Worm (Caenorhabditis elegans): Measurements from ENCODE around the gene ZK652.8.

DNA sequence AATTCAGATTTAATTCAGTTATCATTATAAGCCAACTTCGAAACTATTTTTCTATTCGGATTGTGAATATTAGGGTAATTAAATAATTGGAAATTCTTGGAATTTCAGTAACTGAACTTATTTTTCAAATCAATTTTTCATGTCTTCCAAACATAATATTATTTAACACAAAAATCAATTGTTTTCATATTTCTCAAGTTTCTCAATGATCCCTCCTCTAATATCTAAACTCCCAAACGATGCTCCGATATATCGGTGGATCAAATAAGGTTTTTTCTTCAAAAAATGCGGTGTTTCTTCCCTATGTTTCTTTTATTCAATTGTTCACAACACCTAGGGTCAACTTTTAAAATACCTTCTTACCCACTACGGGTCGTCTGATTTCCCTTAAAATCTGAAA lies 27.0 kb downstream of the ZK652.8 start:
- TF ChIP-seq nhr-28 (tag; optimal IDR thresholded peaks at IDR 0.05) = no peak
- TF ChIP-seq elt-3 (tag; optimal IDR thresholded peaks at IDR 0.05) = no peak
- no peak for TF ChIP-seq pha-4 (tag; optimal IDR thresholded peaks at IDR 0.05)
- no peak for TF ChIP-seq lin-13 (tag; optimal IDR thresholded peaks at IDR 0.05)
- no peak for TF ChIP-seq ztf-11 (tag; optimal IDR thresholded peaks at IDR 0.05)
- TF ChIP-seq unc-62 (GFP tag; optimal IDR thresholded peaks at IDR 0.05) = no peak
- TF ChIP-seq ceh-43 (GFP tag; optimal IDR thresholded peaks at IDR 0.05) = no peak
